Fruit fly (Drosophila melanogaster): ENCODE results near the gene CG12594.

DNA sequence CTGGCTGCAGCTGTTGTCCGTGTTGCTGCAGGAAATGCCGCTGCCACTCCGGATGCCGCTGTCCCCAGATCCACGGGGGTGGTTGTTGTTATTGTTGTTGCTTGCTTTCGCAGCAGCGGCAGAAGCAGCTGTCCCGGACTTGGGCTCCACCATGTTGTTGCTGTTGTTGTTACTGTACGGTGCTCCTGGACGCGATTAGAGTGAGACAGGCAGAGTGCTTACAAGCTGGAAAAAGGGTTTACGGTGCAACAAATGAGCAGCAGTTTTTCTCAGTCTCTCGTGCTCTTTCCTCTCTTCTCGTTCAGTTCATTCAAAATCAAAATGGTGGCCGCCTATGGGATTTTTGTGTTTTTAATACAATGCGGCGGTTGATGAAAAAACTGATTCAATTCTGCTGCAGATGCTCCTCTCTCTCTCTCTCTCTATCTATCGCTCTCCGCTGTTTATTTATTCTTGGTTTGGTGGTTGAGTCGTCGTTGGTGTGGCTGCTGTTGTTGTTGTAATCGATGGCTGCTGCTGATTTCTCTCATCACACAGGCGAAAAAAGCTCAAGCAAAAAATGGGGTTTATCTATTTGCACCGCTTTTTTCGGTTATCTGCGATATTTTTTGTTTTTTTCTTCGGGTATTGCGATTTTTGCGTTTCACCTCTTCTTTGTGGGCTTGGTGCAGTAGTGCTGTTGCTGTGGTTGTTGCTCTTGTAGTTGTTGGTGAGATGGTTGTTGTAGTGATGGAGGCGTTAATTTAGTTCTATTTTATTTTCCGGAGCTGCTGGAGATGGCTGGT is 42.2 kb downstream of the CG12594 start:
- TF ChIP-seq pan (optimal IDR thresholded peaks at IDR 0.05) = no peak
- TF ChIP-seq usp (GFP tag; optimal IDR thresholded peaks at IDR 0.05) = no peak
- TF ChIP-seq psq (optimal IDR thresholded peaks at IDR 0.05) = no peak
- TF ChIP-seq CG8478 (optimal IDR thresholded peaks at IDR 0.05) = no peak
- TF ChIP-seq Dll (optimal IDR thresholded peaks at IDR 0.05) = peak; percentile 12
